Fruit fly (Drosophila melanogaster) whole organism, pupa: Measurements from ENCODE around the gene Pgd.

Experiments used
- CG10348 ChIP-seq: fragments of 200-800 bp; sonication (Bioruptor generic); IDR thresholded peaks from 2 replicates; pipeline ENCODE4 v1.3.6; 2022; ENCODE audit warnings: missing biosample characterization, missing genetic modification characterization
- CG12605 ChIP-seq: fragments of 200-800 bp; sonication (Bioruptor generic); IDR thresholded peaks from 2 replicates; pipeline ENCODE4 v1.3.6; 2022; ENCODE audit warnings: missing biosample characterization, missing genetic modification characterization
- CG13204 ChIP-seq: fragments of 200-800 bp; sonication (Bioruptor generic); optimal IDR thresholded peaks from 2 replicates; lab custom pipeline; 2018; ENCODE audit warnings: missing biosample characterization, mild to moderate bottlenecking, missing genetic modification characterization, moderate library complexity
- CG14655 ChIP-seq: fragments of 200-800 bp; sonication (Bioruptor generic); optimal IDR thresholded peaks from 3 replicates; lab custom pipeline; 2017; ENCODE audit warnings: mild to moderate bottlenecking, missing biosample characterization, missing genetic modification reagents, missing genetic modification characterization
- CG9948 ChIP-seq: fragments of 200-800 bp; sonication (Bioruptor generic); optimal IDR thresholded peaks from 2 replicates; lab custom pipeline; 2018; ENCODE audit warnings: missing biosample characterization, mild to moderate bottlenecking, missing genetic modification characterization, moderate library complexity
- D1 ChIP-seq: fragments of 200-800 bp; sonication (Bioruptor generic); optimal IDR thresholded peaks from 2 replicates; lab custom pipeline; 2018; ENCODE audit warnings: missing biosample characterization, mild to moderate bottlenecking, missing genetic modification characterization, moderate library complexity
- EcR ChIP-seq: fragments of 200-800 bp; sonication (Bioruptor generic); optimal IDR thresholded peaks from 3 replicates; lab custom pipeline; 2019; ENCODE audit warnings: missing biosample characterization, missing genetic modification characterization, mild to moderate bottlenecking, moderate library complexity, missing genetic modification reagents
- Ets98B ChIP-seq: fragments of 200-800 bp; sonication (Bioruptor generic); IDR thresholded peaks from 2 replicates; pipeline ENCODE4 v1.3.6; 2022; ENCODE audit warnings: missing biosample characterization, missing genetic modification characterization
- Pif1A ChIP-seq: fragments of 200-800 bp; sonication (Bioruptor generic); optimal IDR thresholded peaks from 3 replicates; lab custom pipeline; 2016; ENCODE audit warnings: missing biosample characterization, missing genetic modification characterization
- Pif1B ChIP-seq: fragments of 200-800 bp; sonication (Bioruptor generic); optimal IDR thresholded peaks from 3 replicates; lab custom pipeline; 2016; ENCODE audit warnings: missing biosample characterization, missing genetic modification characterization
- Snoo ChIP-seq: fragments of 200-800 bp; sonication (Bioruptor generic); optimal IDR thresholded peaks from 3 replicates; lab custom pipeline; 2017; ENCODE audit warnings: missing biosample characterization, mild to moderate bottlenecking, missing genetic modification characterization, inconsistent platforms
- fd96Ca ChIP-seq: fragments of 200-800 bp; sonication (Bioruptor generic); IDR thresholded peaks from 3 replicates; pipeline ENCODE4 v1.3.6; 2022; ENCODE audit warnings: missing biosample characterization, missing genetic modification characterization
- gl ChIP-seq: fragments of 200-800 bp; sonication (Bioruptor generic); optimal IDR thresholded peaks from 2 replicates; lab custom pipeline; 2018; ENCODE audit warnings: missing biosample characterization, mild to moderate bottlenecking, missing genetic modification characterization
- rn ChIP-seq: fragments of 200-800 bp; sonication (Bioruptor generic); IDR thresholded peaks from 2 replicates; pipeline ENCODE4 v1.3.6; 2022; ENCODE audit warnings: missing biosample characterization, missing genetic modification characterization

DNA sequence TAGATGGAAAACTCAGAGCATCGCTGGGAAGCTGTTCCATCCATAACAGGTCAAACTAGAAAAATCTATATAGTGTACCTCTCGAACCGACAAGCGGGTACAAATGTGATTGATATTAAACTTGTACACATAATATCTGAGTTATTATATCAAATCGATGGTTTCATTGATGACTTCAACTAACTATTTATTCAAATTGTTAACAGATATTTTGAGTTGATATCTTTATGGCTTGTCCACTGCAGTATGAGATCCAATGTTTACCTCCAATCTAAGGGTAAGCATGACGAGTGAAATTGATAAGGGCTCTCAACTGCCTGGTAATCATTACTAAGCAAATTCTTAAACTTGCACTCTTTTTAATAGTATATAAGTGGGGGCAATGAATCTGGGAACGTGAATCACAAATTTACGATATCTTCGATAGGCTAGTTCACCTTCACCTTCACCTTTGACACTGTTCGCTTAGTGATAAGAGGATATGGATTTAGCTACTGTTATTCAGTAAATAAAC lies 31.1 kb downstream of the Pgd start, which contains the start of gene Cyp4d2:
- TF ChIP-seq CG12605 (GFP tag; lab: Robert Waterston, UW) (no peak), CG10348 (no peak), fd96Ca (GFP tag; lab: Robert Waterston, UW) (no peak), Pif1A (GFP tag; lab: Kevin White, UChicago) (no peak), CG14655 (no peak), Pif1B (no peak), Snoo (no peak), EcR (GFP tag; lab: Kevin White, UChicago) (no peak), Ets98B (GFP tag; lab: Robert Waterston, UW) (no peak), D1 (tag; lab: Kevin White, UChicago) (no peak), CG13204 (GFP tag; lab: Kevin White, UChicago) (no peak), CG9948 (tag; lab: Kevin White, UChicago) (no peak), gl (tag; lab: Kevin White, UChicago) (no peak), rn (GFP tag; lab: Robert Waterston, UW) (no peak)
